Fruit fly (Drosophila melanogaster): ENCODE data around the gene CG43169.

CG43169 gene

DNA sequence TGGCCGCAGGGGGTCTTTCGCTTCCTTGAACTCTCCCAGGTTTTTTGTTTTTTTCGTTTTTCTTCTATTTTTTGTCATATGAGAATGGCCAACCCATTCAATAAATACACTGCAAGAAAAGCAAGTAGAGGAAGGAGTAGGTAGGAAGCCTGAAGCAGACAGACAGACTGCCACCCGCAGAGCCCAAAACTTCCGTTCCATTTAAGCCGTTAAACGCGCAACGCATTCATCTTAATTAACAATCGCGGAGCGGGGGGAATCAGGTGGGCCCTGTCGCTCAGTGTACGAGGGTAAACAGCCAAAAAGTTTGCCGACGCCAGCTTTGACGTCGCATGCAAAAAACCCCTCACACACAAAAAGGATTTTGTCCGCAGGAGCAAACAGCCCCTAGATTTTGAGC, 35.5 kb downstream of the CG43169 start (continued):
- TF ChIP-seq sens (GFP tag) (peak; percentile 80), Adf1 (GFP tag; IDR thresholded peaks at IDR 0.05) (no peak), CG34422 (GFP tag; IDR thresholded peaks at IDR 0.05) (no peak), inv (GFP tag; IDR thresholded peaks at IDR 0.05; ENCODE audit: partially characterized antibody) (no peak), CG10267 (tag; optimal IDR thresholded peaks at IDR 0.05) (no peak), unc-4 (GFP tag; IDR thresholded peaks at IDR 0.05; ENCODE audit: partially characterized antibody) (no peak), CG18619 (GFP tag; optimal IDR thresholded peaks at IDR 0.05) (no peak), croc (GFP tag; conservative IDR thresholded peaks at IDR 0.05) (no peak), CG2120 (GFP tag; optimal IDR thresholded peaks at IDR 0.05) (peak; percentile 38), Tbp (GFP tag; optimal IDR thresholded peaks at IDR 0.05) (no peak), CG6791 (GFP tag; IDR thresholded peaks at IDR 0.05; ENCODE audit: partially characterized antibody) (no peak), CG6175 (GFP tag; IDR thresholded peaks at IDR 0.05) (no peak; the same call in 2 of the 3 replicates), ttk (GFP tag; IDR thresholded peaks at IDR 0.05) (peak; percentile 31; the same call in 1 of the 2 replicates), Dp (GFP tag; optimal IDR thresholded peaks at IDR 0.05) (no peak), CG31441 (GFP tag; IDR thresholded peaks at IDR 0.05) (0 out of 2 replicates have a peak, but pooled peaks have one; percentile 31), CG13894 (tag; optimal IDR thresholded peaks at IDR 0.05) (no peak), CG18764 (GFP tag; optimal IDR thresholded peaks at IDR 0.05) (no peak), CG30020 (tag; optimal IDR thresholded peaks at IDR 0.05) (no peak), GATAe (GFP tag; conservative IDR thresholded peaks at IDR 0.05) (no peak), Rfx (GFP tag; IDR thresholded peaks at IDR 0.05) (peak; percentile 67), CG17612 (GFP tag; IDR thresholded peaks at IDR 0.05) (no peak), dimm (GFP tag; IDR thresholded peaks at IDR 0.05) (no peak), CG12236 (GFP tag; optimal IDR thresholded peaks at IDR 0.05) (no peak), Sin3A (optimal IDR thresholded peaks at IDR 0.05) (no peak), BEAF-32 (GFP tag; optimal IDR thresholded peaks at IDR 0.05) (no peak), trh (GFP tag; optimal IDR thresholded peaks at IDR 0.05) (no peak), en (GFP tag; optimal IDR thresholded peaks at IDR 0.05) (no peak), lola (GFP tag; optimal IDR thresholded peaks at IDR 0.05) (no peak), gce (GFP tag; IDR thresholded peaks at IDR 0.05) (0 out of 3 replicates have a peak, but pooled peaks have one; percentile 24), kay (GFP tag; optimal IDR thresholded peaks at IDR 0.05) (no peak), CG2129 (GFP tag; IDR thresholded peaks at IDR 0.05; ENCODE audit: partially characterized antibody) (no peak), CG17186 (GFP tag; optimal IDR thresholded peaks at IDR 0.05) (no peak), cad (GFP tag; optimal IDR thresholded peaks at IDR 0.05) (no peak), CG2199 (GFP tag; IDR thresholded peaks at IDR 0.05) (0 out of 3 replicates have a peak, but pooled peaks have one; percentile 9), jing (GFP tag; optimal IDR thresholded peaks at IDR 0.05) (no peak), CG17568 (GFP tag; optimal IDR thresholded peaks at IDR 0.05) (no peak), CG32767 (GFP tag; IDR thresholded peaks at IDR 0.05) (no peak), Pdp1 (GFP tag; optimal IDR thresholded peaks at IDR 0.05) (peak in 1 of 2 experiments; percentile 47), CG1603 (tag; optimal IDR thresholded peaks at IDR 0.05) (peak; percentile 56), gsb (GFP tag; IDR thresholded peaks at IDR 0.05) (no peak), hkb (optimal IDR thresholded peaks at IDR 0.05) (no peak), hkb (GFP tag; IDR thresholded peaks at IDR 0.05) (peak; percentile 66), Doc2 (GFP tag; IDR thresholded peaks at IDR 0.05) (no peak), tio (GFP tag; optimal IDR thresholded peaks at IDR 0.05) (no peak), Hmx (GFP tag; optimal IDR thresholded peaks at IDR 0.05) (no peak), YL-1 (GFP tag; optimal IDR thresholded peaks at IDR 0.05) (no peak), CG14860 (GFP tag; IDR thresholded peaks at IDR 0.05; ENCODE audit: partially characterized antibody) (no peak), sima (GFP tag; optimal IDR thresholded peaks at IDR 0.05) (no peak), CG13287 (GFP tag; IDR thresholded peaks at IDR 0.05; ENCODE audit: partially characterized antibody) (no peak), CG4424 (GFP tag; optimal IDR thresholded peaks at IDR 0.05) (peak; percentile 17), Gsc (GFP tag; IDR thresholded peaks at IDR 0.05) (no peak), Nf-YB (GFP tag; optimal IDR thresholded peaks at IDR 0.05) (no peak)

Data from whole organism, embryonic.